Fruit fly (Drosophila melanogaster): ENCODE measurements around the gene KLHL18.

DNA sequence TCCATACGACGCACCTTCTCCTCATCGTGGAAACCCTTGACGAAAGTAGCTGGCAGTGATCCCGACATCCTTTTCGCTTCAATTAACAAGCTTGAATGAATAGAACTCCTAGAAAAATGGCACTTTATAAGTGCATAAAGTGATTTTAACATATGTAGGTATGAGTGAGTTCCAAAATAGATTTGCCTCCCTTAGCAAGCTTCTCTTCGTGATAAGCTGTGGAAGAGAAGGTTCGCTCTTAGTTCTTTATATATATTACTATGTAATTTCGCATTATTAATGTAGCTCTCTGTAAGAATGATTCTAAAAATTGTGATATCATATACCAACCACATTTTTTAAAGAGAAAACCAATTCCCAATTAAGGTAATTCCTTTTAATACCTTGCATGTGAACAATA is 25.8 kb downstream of the KLHL18 start, which contains the start of gene CG3397:
- TF ChIP-seq N (GFP tag; optimal IDR thresholded peaks at IDR 0.05) (no peak), CG9705 (GFP tag; optimal IDR thresholded peaks at IDR 0.05) (no peak), Dif (GFP tag; optimal IDR thresholded peaks at IDR 0.05; ENCODE audit: partially characterized antibody) (no peak), CG32264 (GFP tag; optimal IDR thresholded peaks at IDR 0.05) (no peak), fru (GFP tag; optimal IDR thresholded peaks at IDR 0.05) (no peak), HLH106 (tag; optimal IDR thresholded peaks at IDR 0.05) (no peak), dl (GFP tag; optimal IDR thresholded peaks at IDR 0.05; ENCODE audit: insufficient read depth in 1 of 2, partially characterized antibody in 2 of 2) (no peak), tai (GFP tag; optimal IDR thresholded peaks at IDR 0.05) (no peak), pan (optimal IDR thresholded peaks at IDR 0.05) (no peak), Abd-B (GFP tag; optimal IDR thresholded peaks at IDR 0.05) (no peak)

All from whole organism, wandering third instar larva.